Fruit fly (Drosophila melanogaster) whole organism, pupa: ENCODE results near the gene Nepl19.

Experiments used
- CG10348 ChIP-seq: fragments of 200-800 bp; sonication (Bioruptor generic); IDR thresholded peaks from 2 replicates; pipeline ENCODE4 v1.3.6; 2022; ENCODE audit warnings: missing biosample characterization, missing genetic modification characterization
- CG12605 ChIP-seq: fragments of 200-800 bp; sonication (Bioruptor generic); IDR thresholded peaks from 2 replicates; pipeline ENCODE4 v1.3.6; 2022; ENCODE audit warnings: missing biosample characterization, missing genetic modification characterization
- CG13204 ChIP-seq: fragments of 200-800 bp; sonication (Bioruptor generic); optimal IDR thresholded peaks from 2 replicates; lab custom pipeline; 2018; ENCODE audit warnings: missing biosample characterization, mild to moderate bottlenecking, missing genetic modification characterization, moderate library complexity
- CG14655 ChIP-seq: fragments of 200-800 bp; sonication (Bioruptor generic); optimal IDR thresholded peaks from 3 replicates; lab custom pipeline; 2017; ENCODE audit warnings: mild to moderate bottlenecking, missing biosample characterization, missing genetic modification reagents, missing genetic modification characterization
- CG15710 ChIP-seq: fragments of 200-800 bp; sonication (Bioruptor generic); optimal IDR thresholded peaks from 2 replicates; lab custom pipeline; 2018; ENCODE audit warnings: missing biosample characterization, mild to moderate bottlenecking, missing genetic modification characterization, moderate library complexity
- CG17806 ChIP-seq: fragments of 200-800 bp; sonication (Bioruptor generic); optimal IDR thresholded peaks from 2 replicates; lab custom pipeline; 2018; ENCODE audit warnings: missing biosample characterization, mild to moderate bottlenecking, missing genetic modification characterization, moderate library complexity
- CG32121 ChIP-seq: fragments of 200-800 bp; sonication (Bioruptor generic); IDR thresholded peaks from 2 replicates; pipeline ENCODE4 v1.3.6; 2022; ENCODE audit warnings: missing biosample characterization, missing genetic modification characterization
- CG34367 ChIP-seq: fragments of 200-800 bp; sonication (Bioruptor generic); optimal IDR thresholded peaks from 2 replicates; lab custom pipeline; 2018; ENCODE audit warnings: missing biosample characterization, mild to moderate bottlenecking, missing genetic modification characterization
- CG4496 ChIP-seq: fragments of 200-800 bp; sonication (Bioruptor generic); IDR thresholded peaks from 3 replicates; pipeline ENCODE4 v1.3.6; 2022; ENCODE audit warnings: missing biosample characterization, missing genetic modification characterization
- CG8159 ChIP-seq: fragments of 200-800 bp; sonication (Bioruptor generic); optimal IDR thresholded peaks from 3 replicates; lab custom pipeline; 2018; ENCODE audit warnings: missing biosample characterization, mild to moderate bottlenecking, missing genetic modification characterization, moderate library complexity
- CG8301 ChIP-seq: fragments of 200-800 bp; sonication (Bioruptor generic); optimal IDR thresholded peaks from 2 replicates; lab custom pipeline; 2018; ENCODE audit warnings: missing biosample characterization, mild to moderate bottlenecking, missing genetic modification characterization
- CG9948 ChIP-seq: fragments of 200-800 bp; sonication (Bioruptor generic); optimal IDR thresholded peaks from 2 replicates; lab custom pipeline; 2018; ENCODE audit warnings: missing biosample characterization, mild to moderate bottlenecking, missing genetic modification characterization, moderate library complexity
- D1 ChIP-seq: fragments of 200-800 bp; sonication (Bioruptor generic); optimal IDR thresholded peaks from 2 replicates; lab custom pipeline; 2018; ENCODE audit warnings: missing biosample characterization, mild to moderate bottlenecking, missing genetic modification characterization, moderate library complexity
- EcR ChIP-seq: fragments of 200-800 bp; sonication (Bioruptor generic); optimal IDR thresholded peaks from 3 replicates; lab custom pipeline; 2019; ENCODE audit warnings: missing biosample characterization, missing genetic modification characterization, mild to moderate bottlenecking, moderate library complexity, missing genetic modification reagents
- Ets98B ChIP-seq: fragments of 200-800 bp; sonication (Bioruptor generic); IDR thresholded peaks from 2 replicates; pipeline ENCODE4 v1.3.6; 2022; ENCODE audit warnings: missing biosample characterization, missing genetic modification characterization
- Pif1A ChIP-seq: fragments of 200-800 bp; sonication (Bioruptor generic); optimal IDR thresholded peaks from 3 replicates; lab custom pipeline; 2016; ENCODE audit warnings: missing biosample characterization, missing genetic modification characterization
- Pif1B ChIP-seq: fragments of 200-800 bp; sonication (Bioruptor generic); optimal IDR thresholded peaks from 3 replicates; lab custom pipeline; 2016; ENCODE audit warnings: missing biosample characterization, missing genetic modification characterization
- Snoo ChIP-seq: fragments of 200-800 bp; sonication (Bioruptor generic); optimal IDR thresholded peaks from 3 replicates; lab custom pipeline; 2017; ENCODE audit warnings: missing biosample characterization, mild to moderate bottlenecking, missing genetic modification characterization, inconsistent platforms
- fd96Ca ChIP-seq: fragments of 200-800 bp; sonication (Bioruptor generic); IDR thresholded peaks from 3 replicates; pipeline ENCODE4 v1.3.6; 2022; ENCODE audit warnings: missing biosample characterization, missing genetic modification characterization
- gl ChIP-seq: fragments of 200-800 bp; sonication (Bioruptor generic); optimal IDR thresholded peaks from 2 replicates; lab custom pipeline; 2018; ENCODE audit warnings: missing biosample characterization, mild to moderate bottlenecking, missing genetic modification characterization
- rn ChIP-seq: fragments of 200-800 bp; sonication (Bioruptor generic); IDR thresholded peaks from 2 replicates; pipeline ENCODE4 v1.3.6; 2022; ENCODE audit warnings: missing biosample characterization, missing genetic modification characterization

The Nepl19 gene

DNA sequence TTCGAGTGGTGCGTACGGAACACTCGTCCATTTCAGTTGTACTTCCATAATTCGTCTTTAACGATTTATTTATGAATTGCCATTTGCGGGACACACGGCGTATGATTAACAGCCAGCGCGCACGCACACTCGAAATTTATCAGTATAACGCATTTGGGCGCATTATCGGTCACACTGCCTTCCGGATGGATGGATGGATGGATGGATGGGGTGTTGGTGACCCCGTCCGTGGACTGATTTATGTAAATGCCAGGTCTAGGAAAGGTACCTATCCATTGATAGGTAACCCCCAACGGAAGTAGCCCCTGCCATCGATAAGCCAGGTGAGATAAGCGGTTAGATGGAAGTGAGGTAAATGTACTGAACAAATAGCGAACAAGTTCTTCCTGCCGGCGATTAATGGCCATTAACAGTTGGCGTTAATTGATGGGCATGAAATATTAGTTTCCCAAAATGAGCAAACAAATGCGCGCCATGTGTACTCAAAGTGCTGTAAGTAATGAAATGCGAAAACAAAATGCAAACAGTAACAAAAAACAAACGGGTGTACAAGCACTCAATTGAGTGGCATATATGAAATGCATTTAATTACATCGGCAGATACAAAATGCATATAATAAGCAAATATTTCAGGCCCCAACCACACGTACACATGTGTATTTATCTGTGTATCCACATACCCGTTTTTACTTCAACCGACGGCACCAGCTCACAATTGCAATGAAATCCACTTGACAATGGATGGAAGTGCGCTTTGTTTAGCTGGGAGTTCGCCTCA is 31.0 kb downstream of the Nepl19 start:
- TF ChIP-seq Pif1B: no peak

DNA sequence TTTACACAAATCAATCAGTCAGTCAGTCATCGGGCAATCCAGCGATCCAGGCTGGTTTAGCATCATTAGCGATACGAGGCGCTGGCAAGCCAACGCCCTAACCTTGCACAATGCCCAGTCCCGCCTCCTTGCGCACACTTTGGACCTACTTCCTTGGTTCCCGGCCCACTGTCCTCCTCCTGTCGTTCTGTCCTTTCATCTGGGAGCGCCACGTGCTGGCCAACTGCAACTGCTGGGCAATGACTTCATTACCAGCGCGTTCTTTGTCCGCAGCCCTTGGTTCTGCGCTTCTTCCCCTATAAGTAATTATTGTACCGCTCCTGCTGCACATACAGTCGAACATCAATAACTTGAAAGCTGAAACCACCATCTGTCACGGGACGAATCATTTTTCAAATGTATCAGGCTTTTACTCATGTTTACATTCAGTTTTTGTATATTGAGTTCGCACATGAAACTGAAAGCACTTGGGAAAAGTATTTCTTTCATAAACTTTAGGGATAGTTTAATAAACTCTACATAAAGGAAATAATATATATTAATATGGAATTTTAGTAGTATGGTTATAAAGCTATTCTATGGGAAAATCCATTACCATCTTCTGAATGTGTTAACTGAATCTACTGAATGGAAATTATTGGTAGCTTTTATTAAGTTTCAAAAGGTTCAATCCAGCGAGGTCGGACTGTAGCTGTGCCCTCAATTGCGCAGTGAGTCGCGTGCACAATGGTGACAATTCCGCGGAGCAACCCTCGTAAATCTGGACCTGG is 32.2 kb downstream of the Nepl19 start:
- TF ChIP-seq CG32121 (GFP tag; lab: Robert Waterston, UW) (no peak), Pif1B (peak; percentile 14), Ets98B (GFP tag; lab: Robert Waterston, UW) (no peak), CG15710 (tag; lab: Kevin White, UChicago) (peak; percentile 66), EcR (GFP tag; lab: Kevin White, UChicago) (peak; percentile 88), D1 (peak; percentile 14), CG10348 (no peak), fd96Ca (GFP tag; lab: Robert Waterston, UW) (no peak), Snoo (tag; lab: Kevin White, UChicago) (peak; percentile 41), CG8159 (peak; percentile 80), Pif1A (GFP tag; lab: Kevin White, UChicago) (peak; percentile 18), rn (GFP tag; lab: Robert Waterston, UW) (no peak), CG14655 (GFP tag; lab: Kevin White, UChicago) (peak; percentile 53), CG13204 (no peak), CG34367 (tag; lab: Kevin White, UChicago) (peak; percentile 27), CG4496 (GFP tag; lab: Robert Waterston, UW) (no peak), CG17806 (tag; lab: Kevin White, UChicago) (peak; percentile 53), gl (tag; lab: Kevin White, UChicago) (no peak), CG9948 (tag; lab: Kevin White, UChicago) (peak; percentile 49), CG12605 (no peak), CG8301 (tag; lab: Kevin White, UChicago) (peak; percentile 11)

DNA sequence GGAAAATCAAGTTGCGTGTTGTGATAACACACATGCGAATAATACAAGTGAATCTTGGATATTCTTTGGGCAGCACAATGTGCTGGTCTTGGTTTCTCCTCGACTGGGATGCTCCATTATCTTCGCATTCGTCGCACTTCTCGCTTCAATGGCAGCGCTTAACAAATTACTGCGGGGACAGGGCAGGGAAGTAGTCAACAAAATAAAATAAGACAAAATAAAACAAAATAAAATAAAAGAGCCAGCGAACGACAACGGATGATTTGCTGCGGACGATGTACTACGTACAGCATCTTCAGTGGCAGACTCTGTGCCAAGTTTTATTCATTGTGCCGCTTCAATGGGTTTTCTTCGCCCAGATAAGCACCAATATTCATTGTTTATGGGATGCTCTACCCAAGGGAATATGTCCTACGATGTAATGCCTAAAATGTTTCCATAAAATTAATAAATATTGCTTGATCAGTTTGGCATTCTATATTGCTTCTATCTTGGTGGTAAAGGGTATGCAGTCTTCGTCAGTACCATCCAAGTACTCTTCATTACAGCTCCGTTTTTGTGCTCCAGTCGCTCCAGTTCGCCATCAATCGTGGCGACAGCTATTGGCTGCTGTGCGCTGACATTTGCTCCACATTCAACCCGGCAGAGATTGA is 32.9 kb downstream of the Nepl19 start:
- TF ChIP-seq CG15710 (tag; lab: Kevin White, UChicago) (peak; percentile 76), CG14655 (GFP tag; lab: Kevin White, UChicago) (peak; percentile 77), Pif1B (peak; percentile 74), CG32121 (GFP tag; lab: Robert Waterston, UW) (no peak; the same call in 1 of the 2 replicates), Ets98B (GFP tag; lab: Robert Waterston, UW) (peak; percentile 38; the same call in 1 of the 2 replicates), CG8301 (tag; lab: Kevin White, UChicago) (peak; percentile 73), Pif1A (GFP tag; lab: Kevin White, UChicago) (peak; percentile 65), EcR (GFP tag; lab: Kevin White, UChicago) (peak; percentile 64), D1 (peak; percentile 15), CG13204 (peak; percentile 80), CG10348 (peak; percentile 41; the same call in 1 of the 2 replicates), gl (tag; lab: Kevin White, UChicago) (peak; percentile 94), CG9948 (tag; lab: Kevin White, UChicago) (peak; percentile 68), Snoo (tag; lab: Kevin White, UChicago) (peak; percentile 21), CG12605 (peak; percentile 75), fd96Ca (GFP tag; lab: Robert Waterston, UW) (peak; percentile 78), CG34367 (tag; lab: Kevin White, UChicago) (peak; percentile 73), CG4496 (GFP tag; lab: Robert Waterston, UW) (peak; percentile 77; the same call in 2 of the 3 replicates), rn (GFP tag; lab: Robert Waterston, UW) (peak; percentile 29; the same call in 1 of the 2 replicates), CG8159 (peak; percentile 85), CG17806 (tag; lab: Kevin White, UChicago) (peak; percentile 77)
- TF ChIP-seq, all 21 proteins: peak for 20

DNA sequence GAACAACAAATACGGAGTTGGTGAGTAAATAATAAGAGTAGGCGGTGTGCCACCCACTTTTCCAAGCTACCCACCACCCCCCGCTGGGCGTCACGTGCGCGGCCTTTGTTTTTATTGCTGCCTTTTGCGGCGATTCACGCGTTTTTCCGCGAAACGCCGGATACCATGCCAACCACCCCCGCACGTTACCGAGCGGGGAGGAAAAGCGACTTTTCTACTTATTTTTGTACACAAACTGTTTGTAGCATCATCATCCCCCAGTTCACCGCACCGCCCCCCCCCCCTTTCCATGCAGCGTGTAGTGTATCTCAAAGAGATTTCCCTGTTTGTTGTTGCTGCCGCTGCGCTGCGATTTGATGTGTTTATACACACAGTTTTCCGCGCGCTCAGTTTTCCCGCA is 33.9 kb downstream of the Nepl19 start:
- TF ChIP-seq CG17806 (tag; lab: Kevin White, UChicago) (no peak), EcR (GFP tag; lab: Kevin White, UChicago) (no peak), CG14655 (GFP tag; lab: Kevin White, UChicago) (no peak), rn (GFP tag; lab: Robert Waterston, UW) (no peak), Ets98B (GFP tag; lab: Robert Waterston, UW) (no peak), CG34367 (tag; lab: Kevin White, UChicago) (no peak), Snoo (tag; lab: Kevin White, UChicago) (no peak), CG13204 (no peak), CG15710 (tag; lab: Kevin White, UChicago) (no peak), gl (tag; lab: Kevin White, UChicago) (no peak), Pif1B (no peak), CG4496 (GFP tag; lab: Robert Waterston, UW) (no peak), CG32121 (GFP tag; lab: Robert Waterston, UW) (no peak), CG9948 (tag; lab: Kevin White, UChicago) (no peak), CG12605 (no peak), CG8301 (tag; lab: Kevin White, UChicago) (no peak)
